Worm (Caenorhabditis elegans): Measurements from ENCODE around the gene F47B7.5.
A peak's percentile ranks its signal among the peaks of the same experiment; 100 is the strongest.

Gene F47B7.5

ce11 chrX:3803314-3803713 is 34.7 kb upstream of the F47B7.5 start, which contains the start of gene F35A5.8:
TSS of gene F35A5.8 (minus strand) at chrX:3803464.
- TF ChIP-seq tbx-2 (tag; optimal IDR thresholded peaks at IDR 0.05) (peak; percentile 47), ceh-45 (GFP tag; IDR thresholded peaks at IDR 0.05) (no peak), rnt-1 (tag; optimal IDR thresholded peaks at IDR 0.05) (peak; percentile 2), ceh-31 (tag; optimal IDR thresholded peaks at IDR 0.05) (peak; percentile 46), hlh-15 (tag; optimal IDR thresholded peaks at IDR 0.05) (no peak), nfya-1 (tag; optimal IDR thresholded peaks at IDR 0.05) (peak; percentile 50), ztf-16 (tag; optimal IDR thresholded peaks at IDR 0.05) (no peak), C08G9.2 (tag; optimal IDR thresholded peaks at IDR 0.05) (no peak), nhr-11 (tag; optimal IDR thresholded peaks at IDR 0.05) (no peak), unc-55 (GFP tag; optimal IDR thresholded peaks at IDR 0.05) (peak; percentile 45), ceh-9 (tag; optimal IDR thresholded peaks at IDR 0.05) (no peak), zip-5 (tag; optimal IDR thresholded peaks at IDR 0.05) (peak; percentile 22), lim-6 (tag; optimal IDR thresholded peaks at IDR 0.05) (no peak), sox-4 (tag; optimal IDR thresholded peaks at IDR 0.05) (peak; percentile 37), unc-3 (GFP tag; conservative IDR thresholded peaks at IDR 0.05) (no peak), unc-3 (tag; optimal IDR thresholded peaks at IDR 0.05) (peak; percentile 16), pag-3 (tag; optimal IDR thresholded peaks at IDR 0.05; ENCODE audit: borderline replicate concordance) (no peak), ttx-3 (tag; optimal IDR thresholded peaks at IDR 0.05) (peak; percentile 10), Y22D7AL.16 (tag; optimal IDR thresholded peaks at IDR 0.05) (no peak), ref-2 (tag; optimal IDR thresholded peaks at IDR 0.05) (no peak), tbx-7 (tag; optimal IDR thresholded peaks at IDR 0.05) (no peak), elt-4 (tag; optimal IDR thresholded peaks at IDR 0.05) (no peak), unc-86 (tag; optimal IDR thresholded peaks at IDR 0.05) (no peak), ceh-14 (tag; optimal IDR thresholded peaks at IDR 0.05) (no peak), sox-2 (GFP tag; IDR thresholded peaks at IDR 0.05) (peak; percentile 66), C38D4.7 (GFP tag; optimal IDR thresholded peaks at IDR 0.05) (no peak), ceh-19 (GFP tag; optimal IDR thresholded peaks at IDR 0.05) (no peak), syd-9 (tag; optimal IDR thresholded peaks at IDR 0.05) (no peak), hlh-8 (tag; optimal IDR thresholded peaks at IDR 0.05) (no peak), mec-3 (tag; optimal IDR thresholded peaks at IDR 0.05; ENCODE audit: borderline replicate concordance) (no peak), nhr-232 (tag; optimal IDR thresholded peaks at IDR 0.05) (no peak), T23F11.4 (GFP tag; optimal IDR thresholded peaks at IDR 0.05) (no peak), npax-4 (tag; optimal IDR thresholded peaks at IDR 0.05) (no peak), unc-42 (tag; optimal IDR thresholded peaks at IDR 0.05) (peak; percentile 94), pax-1 (tag; optimal IDR thresholded peaks at IDR 0.05) (no peak)

- TF ChIP-seq hlh-8 (tag; optimal IDR thresholded peaks at IDR 0.05) (no peak), hlh-13 (GFP tag; optimal IDR thresholded peaks at IDR 0.05) (no peak), nfya-1 (tag; optimal IDR thresholded peaks at IDR 0.05) (peak; percentile 2), ref-2 (tag; optimal IDR thresholded peaks at IDR 0.05) (peak; percentile 13), ceh-34 (tag; optimal IDR thresholded peaks at IDR 0.05) (peak; percentile 28), fkh-6 (tag; optimal IDR thresholded peaks at IDR 0.05) (no peak), ceh-19 (GFP tag; optimal IDR thresholded peaks at IDR 0.05) (no peak), madf-2 (tag; optimal IDR thresholded peaks at IDR 0.05) (no peak), unc-42 (tag; optimal IDR thresholded peaks at IDR 0.05) (peak; percentile 53), ceh-22 (tag; optimal IDR thresholded peaks at IDR 0.05) (no peak), elt-2 (tag; optimal IDR thresholded peaks at IDR 0.05) (no peak), hlh-6 (tag; optimal IDR thresholded peaks at IDR 0.05) (no peak), tbx-2 (tag; optimal IDR thresholded peaks at IDR 0.05) (no peak), pag-3 (tag; optimal IDR thresholded peaks at IDR 0.05; ENCODE audit: borderline replicate concordance) (no peak), ceh-9 (tag; optimal IDR thresholded peaks at IDR 0.05) (no peak), npax-4 (tag; optimal IDR thresholded peaks at IDR 0.05) (no peak), ceh-18 (tag; optimal IDR thresholded peaks at IDR 0.05) (no peak), mec-3 (tag; optimal IDR thresholded peaks at IDR 0.05; ENCODE audit: borderline replicate concordance) (peak; percentile 8), odd-2 (tag; optimal IDR thresholded peaks at IDR 0.05) (no peak), T23F11.4 (GFP tag; optimal IDR thresholded peaks at IDR 0.05) (no peak), ceh-24 (tag; optimal IDR thresholded peaks at IDR 0.05) (no peak), ceh-48 (tag; optimal IDR thresholded peaks at IDR 0.05) (peak; percentile 95), nhr-232 (tag; optimal IDR thresholded peaks at IDR 0.05) (no peak), F13H6.1 (tag; optimal IDR thresholded peaks at IDR 0.05) (no peak), ahr-1 (tag; optimal IDR thresholded peaks at IDR 0.05) (no peak), pqm-1 (tag; optimal IDR thresholded peaks at IDR 0.05) (no peak), ceh-30 (tag; optimal IDR thresholded peaks at IDR 0.05) (no peak), sdc-2 (tag; optimal IDR thresholded peaks at IDR 0.05) (peak; percentile 1), rnt-1 (tag; optimal IDR thresholded peaks at IDR 0.05) (no peak), ceh-31 (tag; optimal IDR thresholded peaks at IDR 0.05) (peak; percentile 21), ceh-6 (GFP tag; optimal IDR thresholded peaks at IDR 0.05) (no peak)
Measured at ce11 chrX:3802743-3803142, 34.1 kb upstream of the F47B7.5 start.

All from whole organism, late embryonic.